Worm (Caenorhabditis elegans) whole organism, early embryonic: ENCODE results near the gene lgc-24.

Source experiments
- F13C5.2 ChIP-seq: sonication (generic microtip); optimal IDR thresholded peaks from 2 replicates; lab custom pipeline; 2017; ENCODE audit warnings: mild to moderate bottlenecking, missing genetic modification characterization, inconsistent platforms, missing compliant biosample characterization
- ama-1 ChIP-seq: fragments of 150-350 bp; optimal IDR thresholded peaks from 2 replicates; lab custom pipeline; 2014
- ets-7 ChIP-seq: sonication (generic microtip); optimal IDR thresholded peaks from 2 replicates; lab custom pipeline; 2016; ENCODE audit warnings: missing genotype, missing genetic modification characterization, missing compliant biosample characterization
- flt-1 ChIP-seq: fragments of 200-800 bp; sonication (Bioruptor generic); IDR thresholded peaks from 2 replicates; pipeline ENCODE4 v1.3.6; 2022; ENCODE audit warnings: missing genetic modification characterization, missing compliant biosample characterization
- scrt-1 ChIP-seq: fragments of 200-800 bp; sonication (Bioruptor generic); IDR thresholded peaks from 2 replicates; pipeline ENCODE4 v1.3.6; 2022; ENCODE audit warnings: missing genetic modification characterization, missing compliant biosample characterization
- tbx-11 ChIP-seq: fragments of 200-800 bp; sonication (Bioruptor generic); IDR thresholded peaks from 2 replicates; pipeline ENCODE4 v1.3.6; 2022; ENCODE audit warnings: missing genetic modification characterization, missing compliant biosample characterization

DNA sequence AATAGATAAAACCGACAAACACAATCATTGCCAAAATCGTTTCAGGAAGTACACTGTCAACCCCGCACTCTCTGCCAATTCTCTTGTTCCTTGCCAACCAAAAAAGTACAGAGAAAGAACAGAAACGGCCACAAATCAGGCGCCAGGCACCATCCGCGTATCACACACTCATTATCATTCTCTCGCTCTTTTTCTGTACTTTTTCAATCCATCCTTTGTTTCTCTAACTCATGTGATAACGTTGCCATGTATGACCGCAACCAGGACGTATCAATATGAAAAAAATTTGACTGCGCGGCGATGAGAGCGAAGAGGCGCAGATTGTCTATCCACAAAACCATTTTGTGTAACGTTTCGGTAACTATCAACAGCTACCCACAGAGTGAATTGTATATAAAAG, 36.3 kb downstream of the lgc-24 start, which contains the start of gene col-181:
- TF ChIP-seq flt-1 (no peak), ets-7 (tag; lab: Kevin White, UChicago) (no peak), F13C5.2 (no peak), ama-1 (lab: Kevin White, UChicago) (no peak), tbx-11 (GFP tag; lab: Robert Waterston, UW) (no peak), scrt-1 (GFP tag; lab: Robert Waterston, UW) (no peak)
